Fruit fly (Drosophila melanogaster): ENCODE results near the gene Cyp4ae1.

Gene Cyp4ae1

dm6 chrX:2149478-2149877 is 29.3 kb upstream of the Cyp4ae1 start, which contains the start of gene bcn92 (continued):
- no peak for TF ChIP-seq ro (GFP tag; IDR thresholded peaks at IDR 0.05)
- TF ChIP-seq nerfin-1 (tag; optimal IDR thresholded peaks at IDR 0.05) = no peak
- TF ChIP-seq fu2 (GFP tag; optimal IDR thresholded peaks at IDR 0.05) = peak; percentile 21
- TF ChIP-seq ap (GFP tag; IDR thresholded peaks at IDR 0.05) = no peak
- no peak for TF ChIP-seq dysf (GFP tag; IDR thresholded peaks at IDR 0.05)
- no peak for TF ChIP-seq wek (GFP tag; optimal IDR thresholded peaks at IDR 0.05)
- peak; percentile 2 for TF ChIP-seq Atf-2 (GFP tag; optimal IDR thresholded peaks at IDR 0.05)
- TF ChIP-seq Camta (GFP tag; optimal IDR thresholded peaks at IDR 0.05) = peak; percentile 45
- no peak for TF ChIP-seq ttk (GFP tag; IDR thresholded peaks at IDR 0.05)
- TF ChIP-seq nau (GFP tag; optimal IDR thresholded peaks at IDR 0.05) = no peak
- TF ChIP-seq crc (GFP tag; optimal IDR thresholded peaks at IDR 0.05) = peak; percentile 6
- TF ChIP-seq bigmax (GFP tag; optimal IDR thresholded peaks at IDR 0.05) = no peak
- TF ChIP-seq CG17186 (GFP tag; optimal IDR thresholded peaks at IDR 0.05) = no peak
- TF ChIP-seq Rfx (GFP tag; IDR thresholded peaks at IDR 0.05) = peak; percentile 73
- no peak for TF ChIP-seq btn (GFP tag; optimal IDR thresholded peaks at IDR 0.05)
- TF ChIP-seq otp (GFP tag; IDR thresholded peaks at IDR 0.05) = no peak
- TF ChIP-seq CG1233 (GFP tag; optimal IDR thresholded peaks at IDR 0.05) = no peak
- no peak for TF ChIP-seq Tbp (GFP tag; optimal IDR thresholded peaks at IDR 0.05)
- peak; percentile 17 for TF ChIP-seq NfI (GFP tag; optimal IDR thresholded peaks at IDR 0.05)
- peak; percentile 46 to 90 for TF ChIP-seq Pdp1 (GFP tag; optimal IDR thresholded peaks at IDR 0.05)
- TF ChIP-seq CG15601 (tag; optimal IDR thresholded peaks at IDR 0.05) = peak; percentile 20
- TF ChIP-seq p53 (GFP tag; optimal IDR thresholded peaks at IDR 0.05) = no peak
- TF ChIP-seq Gsc (GFP tag; IDR thresholded peaks at IDR 0.05) = no peak
- no peak for TF ChIP-seq ken (GFP tag; IDR thresholded peaks at IDR 0.05)
- peak; percentile 40 for TF ChIP-seq CG4424 (GFP tag; optimal IDR thresholded peaks at IDR 0.05)
- no peak for TF ChIP-seq odd (GFP tag; optimal IDR thresholded peaks at IDR 0.05)
- no peak for TF ChIP-seq CG3065 (GFP tag; optimal IDR thresholded peaks at IDR 0.05)
- peak; percentile 44 for TF ChIP-seq CG14710 (tag; optimal IDR thresholded peaks at IDR 0.05)
- TF ChIP-seq Dek (tag; optimal IDR thresholded peaks at IDR 0.05) = peak; percentile 16
- no peak for TF ChIP-seq Aef1 (GFP tag; IDR thresholded peaks at IDR 0.05)
- TF ChIP-seq CG31441 (GFP tag; IDR thresholded peaks at IDR 0.05) = no peak
- peak; percentile 43 for TF ChIP-seq CG15269 (tag; optimal IDR thresholded peaks at IDR 0.05)
- TF ChIP-seq Dip3 (GFP tag; optimal IDR thresholded peaks at IDR 0.05) = peak; percentile 23
- no peak for TF ChIP-seq sc (optimal IDR thresholded peaks at IDR 0.05)
- no peak for TF ChIP-seq sc (GFP tag; optimal IDR thresholded peaks at IDR 0.05)
- 0 out of 3 replicates have a peak, but pooled peaks have one; percentile 39 for TF ChIP-seq CG34422 (GFP tag; IDR thresholded peaks at IDR 0.05)
- TF ChIP-seq Hr51 (GFP tag; optimal IDR thresholded peaks at IDR 0.05) = peak in 1 of 2 experiments; percentile 17
- no peak for TF ChIP-seq seq (GFP tag; IDR thresholded peaks at IDR 0.05)
- no peak for TF ChIP-seq klu (GFP tag; IDR thresholded peaks at IDR 0.05)
- TF ChIP-seq CG33213 (GFP tag; optimal IDR thresholded peaks at IDR 0.05) = peak; percentile 11
- TF ChIP-seq CG12236 (GFP tag; optimal IDR thresholded peaks at IDR 0.05) = no peak
- no peak for TF ChIP-seq CG5953 (GFP tag; IDR thresholded peaks at IDR 0.05)
- peak; percentile 34 for TF ChIP-seq CG2116 (GFP tag; optimal IDR thresholded peaks at IDR 0.05)
- no peak for TF ChIP-seq h (optimal IDR thresholded peaks at IDR 0.05)
- no peak for TF ChIP-seq CG7556 (GFP tag; optimal IDR thresholded peaks at IDR 0.05)
- peak; percentile 26 for TF ChIP-seq Bteb2 (GFP tag; optimal IDR thresholded peaks at IDR 0.05)
- no peak for TF ChIP-seq Deaf1 (tag; optimal IDR thresholded peaks at IDR 0.05)
- peak; percentile 76 for TF ChIP-seq slbo (GFP tag; IDR thresholded peaks at IDR 0.05)
- TF ChIP-seq CG14014 (GFP tag; IDR thresholded peaks at IDR 0.05) = peak; percentile 60; the same call in 1 of the 2 replicates
- no peak for TF ChIP-seq dati (GFP tag; IDR thresholded peaks at IDR 0.05)
- no peak for TF ChIP-seq nom (GFP tag; optimal IDR thresholded peaks at IDR 0.05)
- TF ChIP-seq twi (tag; optimal IDR thresholded peaks at IDR 0.05) = no peak
- TF ChIP-seq Lhr (GFP tag; optimal IDR thresholded peaks at IDR 0.05) = no peak
